Fruit fly (Drosophila melanogaster) whole organism, adult: ENCODE results near the gene Doc3.

Experiments used
- CG11617 ChIP-seq: fragments of 200-800 bp; sonication (Bioruptor generic); optimal IDR thresholded peaks from 2 replicates; lab custom pipeline; 2017; ENCODE audit warnings: mild to moderate bottlenecking, missing biosample characterization, missing genetic modification reagents, missing genetic modification characterization
- CG14711 ChIP-seq: fragments of 200-800 bp; sonication (Bioruptor generic); optimal IDR thresholded peaks from 2 replicates; lab custom pipeline; 2018; ENCODE audit warnings: missing biosample characterization, mild to moderate bottlenecking, missing genetic modification characterization, moderate library complexity
- CG33017 ChIP-seq: fragments of 200-800 bp; sonication (Bioruptor generic); optimal IDR thresholded peaks from 2 replicates; lab custom pipeline; 2018; ENCODE audit warnings: missing biosample characterization, mild to moderate bottlenecking, missing genetic modification characterization, moderate library complexity
- Crg-1 ChIP-seq: fragments of 200-800 bp; sonication (Bioruptor generic); optimal IDR thresholded peaks from 2 replicates; lab custom pipeline; 2016; ENCODE audit warnings: missing biosample characterization, missing genetic modification characterization
- Hr96 ChIP-seq: fragments of 200-800 bp; sonication (Bioruptor generic); optimal IDR thresholded peaks from 2 replicates; lab custom pipeline; 2016; ENCODE audit warnings: missing biosample characterization, missing genetic modification characterization
- Mnt ChIP-seq: fragments of 200-800 bp; sonication (Bioruptor generic); optimal IDR thresholded peaks from 2 replicates; lab custom pipeline; 2016; ENCODE audit warnings: missing biosample characterization, mild to moderate bottlenecking, missing genetic modification characterization
- bab1 ChIP-seq: fragments of 200-800 bp; sonication (Bioruptor generic); optimal IDR thresholded peaks from 3 replicates; lab custom pipeline; 2019; ENCODE audit warnings: missing biosample characterization, mild to moderate bottlenecking, missing genetic modification characterization, moderate library complexity
- cic ChIP-seq: fragments of 200-800 bp; sonication (Bioruptor generic); optimal IDR thresholded peaks from 2 replicates; lab custom pipeline; 2017; ENCODE audit warnings: missing biosample characterization, mild to moderate bottlenecking, missing genetic modification characterization, moderate library complexity
- cnc ChIP-seq, 2 experiments: fragments of >200 bp; optimal IDR thresholded peaks; 2 replicates each; lab custom pipeline; 2017

- TF ChIP-seq CG14711 (tag; lab: Kevin White, UChicago) (no peak), bab1 (GFP tag; lab: Kevin White, UChicago) (no peak), Hr96 (no peak), CG33017 (tag; lab: Kevin White, UChicago) (no peak), CG11617 (no peak), Crg-1 (GFP tag; lab: Kevin White, UChicago) (no peak), Mnt (GFP tag; lab: Kevin White, UChicago) (no peak), cnc (optimal IDR thresholded peaks at IDR 0.05; lab: Kevin White, UChicago) (no peak), cic (no peak)
These were observed 6.7 kb downstream of the Doc3 start for dm6 chr3L:9011485-9012389.
